Fruit fly (Drosophila melanogaster): ENCODE data around the gene CG15172.

CG15172 gene

dm6 chr2L:19026491-19027197, 4.4 kb downstream of the CG15172 start (continued):
- peak; percentile 61 for TF ChIP-seq caup (GFP tag; optimal IDR thresholded peaks at IDR 0.05; ENCODE audit: severe bottlenecking)
- TF ChIP-seq CG2889 (GFP tag; IDR thresholded peaks at IDR 0.05) = no peak
- peak; percentile 41 for TF ChIP-seq tap (tag; optimal IDR thresholded peaks at IDR 0.05)
- TF ChIP-seq nmo (GFP tag; optimal IDR thresholded peaks at IDR 0.05) = peak; percentile 43
- TF ChIP-seq CG2875 (GFP tag; optimal IDR thresholded peaks at IDR 0.05) = peak; percentile 8
- TF ChIP-seq psq (GFP tag; optimal IDR thresholded peaks at IDR 0.05) = no peak
- TF ChIP-seq pros (GFP tag; optimal IDR thresholded peaks at IDR 0.05) = no peak
- no peak for TF ChIP-seq Lhr (GFP tag; optimal IDR thresholded peaks at IDR 0.05)
- no peak for TF ChIP-seq fd102C (GFP tag; optimal IDR thresholded peaks at IDR 0.05)
- TF ChIP-seq Side (GFP tag; optimal IDR thresholded peaks at IDR 0.05) = no peak
- peak; percentile 76 for TF ChIP-seq CG10147 (GFP tag; optimal IDR thresholded peaks at IDR 0.05)
- peak; percentile 23; the same call in 1 of the 2 replicates for TF ChIP-seq CG11696 (GFP tag; IDR thresholded peaks at IDR 0.05)
- peak; percentile 34 for TF ChIP-seq ind (GFP tag; optimal IDR thresholded peaks at IDR 0.05)
- TF ChIP-seq salm (tag; optimal IDR thresholded peaks at IDR 0.05) = peak; percentile 11
- TF ChIP-seq dmrt11E (tag; optimal IDR thresholded peaks at IDR 0.05) = no peak
- TF ChIP-seq CG8478 (optimal IDR thresholded peaks at IDR 0.05) = no peak
- peak; percentile 14 for TF ChIP-seq nerfin-1 (tag; optimal IDR thresholded peaks at IDR 0.05)
- TF ChIP-seq CG30020 (tag; optimal IDR thresholded peaks at IDR 0.05) = no peak
- TF ChIP-seq PHDP (tag; optimal IDR thresholded peaks at IDR 0.05) = peak; percentile 66
- TF ChIP-seq bcd (GFP tag; optimal IDR thresholded peaks at IDR 0.05) = peak; percentile 58
- peak; percentile 9 for TF ChIP-seq tup (GFP tag; optimal IDR thresholded peaks at IDR 0.05)
- TF ChIP-seq Hmr (GFP tag; optimal IDR thresholded peaks at IDR 0.05) = peak; percentile 85
- TF ChIP-seq fd96Cb (tag; optimal IDR thresholded peaks at IDR 0.05) = peak; percentile 27
- TF ChIP-seq Nf-YA (GFP tag; IDR thresholded peaks at IDR 0.05) = no peak
- TF ChIP-seq CG12155 (GFP tag; optimal IDR thresholded peaks at IDR 0.05) = peak; percentile 5
- TF ChIP-seq dmrt99B (tag; optimal IDR thresholded peaks at IDR 0.05) = peak; percentile 81
- no peak for TF ChIP-seq amos (GFP tag; IDR thresholded peaks at IDR 0.05; ENCODE audit: partially characterized antibody)
- TF ChIP-seq ken (GFP tag; IDR thresholded peaks at IDR 0.05) = 0 out of 3 replicates have a peak, but pooled peaks have one; percentile 16
- TF ChIP-seq cg (GFP tag; optimal IDR thresholded peaks at IDR 0.05) = peak; percentile 28
- no peak for TF ChIP-seq wek (GFP tag; optimal IDR thresholded peaks at IDR 0.05)
- peak; percentile 44 for TF ChIP-seq CG12299 (tag; optimal IDR thresholded peaks at IDR 0.05)
- TF ChIP-seq CG3847 (GFP tag; IDR thresholded peaks at IDR 0.05) = peak; percentile 27
- TF ChIP-seq schlank (tag; optimal IDR thresholded peaks at IDR 0.05) = peak; percentile 57
- no peak for TF ChIP-seq CG3065 (GFP tag; optimal IDR thresholded peaks at IDR 0.05)
- peak; percentile 38 for TF ChIP-seq gro (GFP tag; optimal IDR thresholded peaks at IDR 0.05)
- no peak for TF ChIP-seq CG7271 (tag; optimal IDR thresholded peaks at IDR 0.05)
- no peak for TF ChIP-seq Bdp1 (GFP tag; optimal IDR thresholded peaks at IDR 0.05)
- no peak for TF ChIP-seq CG17186 (GFP tag; optimal IDR thresholded peaks at IDR 0.05)
- peak; percentile 34 for TF ChIP-seq Blimp-1 (GFP tag; optimal IDR thresholded peaks at IDR 0.05)
- TF ChIP-seq CG34422 (GFP tag; IDR thresholded peaks at IDR 0.05) = 0 out of 3 replicates have a peak, but pooled peaks have one; percentile 39
- no peak for TF ChIP-seq sisA (GFP tag; IDR thresholded peaks at IDR 0.05)
- peak; percentile 52 for TF ChIP-seq HLH54F (GFP tag; optimal IDR thresholded peaks at IDR 0.05)
- peak; percentile 11 for TF ChIP-seq eyg (GFP tag; optimal IDR thresholded peaks at IDR 0.05)
- TF ChIP-seq CG10267 (tag; optimal IDR thresholded peaks at IDR 0.05) = peak; percentile 40
- TF ChIP-seq Xbp1 (GFP tag; optimal IDR thresholded peaks at IDR 0.05) = peak; percentile 35
- TF ChIP-seq Six4 (GFP tag; optimal IDR thresholded peaks at IDR 0.05) = no peak
- TF ChIP-seq Oli (tag; optimal IDR thresholded peaks at IDR 0.05) = peak; percentile 57
- TF ChIP-seq CG11695 (GFP tag; IDR thresholded peaks at IDR 0.05) = peak; percentile 46; the same call in 1 of the 3 replicates
- no peak for TF ChIP-seq pnt (GFP tag; optimal IDR thresholded peaks at IDR 0.05)
